Worm (Caenorhabditis elegans): Measurements from ENCODE around the gene copg-1.

- no peak for TF ChIP-seq ets-7 (tag; optimal IDR thresholded peaks at IDR 0.05)
- TF ChIP-seq tbx-37 (GFP tag; conservative IDR thresholded peaks at IDR 0.05), result no peak
- no peak for TF ChIP-seq ceh-36 (tag; optimal IDR thresholded peaks at IDR 0.05)
- TF ChIP-seq ama-1 (optimal IDR thresholded peaks at IDR 0.05), result no peak
- no peak for TF ChIP-seq aly-1 (tag; optimal IDR thresholded peaks at IDR 0.05)
- no peak for TF ChIP-seq B0310.2 (tag; optimal IDR thresholded peaks at IDR 0.05)
- TF ChIP-seq tra-4 (tag; optimal IDR thresholded peaks at IDR 0.05), result no peak
Measured at ce11 chrIV:10110870-10111269, 40.9 kb upstream of the copg-1 start.

Data from whole organism, early embryonic.